Fruit fly (Drosophila melanogaster) whole organism: ENCODE data around the gene Mal-B2.

Experiments used
- CG8478 ChIP-seq: fragments of >200 bp; optimal IDR thresholded peaks from 2 replicates; lab custom pipeline; 2018; ENCODE audit warnings: inconsistent platforms
- Dll ChIP-seq: fragments of >200 bp; optimal IDR thresholded peaks from 2 replicates; lab custom pipeline; 2017
- EcR ChIP-seq, 2 experiments: fragments of >200 bp; optimal IDR thresholded peaks; 2 replicates each; lab custom pipeline; 2017; ENCODE audit warnings: missing biosample characterization in 2 of 2, missing genetic modification characterization in 2 of 2, missing genetic modification reagents in 2 of 2
- pan ChIP-seq: fragments of >200 bp; optimal IDR thresholded peaks from 2 replicates; lab custom pipeline; 2017
- psq ChIP-seq: fragments of >200 bp; optimal IDR thresholded peaks from 2 replicates; lab custom pipeline; 2017
- usp ChIP-seq: fragments of >200 bp; optimal IDR thresholded peaks from 2 replicates; lab custom pipeline; 2017; ENCODE audit warnings: missing biosample characterization, missing genetic modification characterization, mixed read lengths

dm6 chr2L:11840391-11840790 lies 9.4 kb upstream of the Mal-B2 start, which contains the start of gene CG31704:
- TF ChIP-seq psq (lab: Kevin White, UChicago): no peak
- no peak for TF ChIP-seq pan (lab: Kevin White, UChicago)
- TF ChIP-seq CG8478 (lab: Kevin White, UChicago): no peak
- TF ChIP-seq Dll: no peak
- TF ChIP-seq usp (GFP tag; lab: Kevin White, UChicago): no peak
- no peak for TF ChIP-seq EcR (GFP tag; optimal IDR thresholded peaks at IDR 0.05; lab: Kevin White, UChicago)
